Worm (Caenorhabditis elegans): ENCODE measurements around the gene clec-138.

The clec-138 gene

ce11 chrII:4597441-4597840 is 22.2 kb downstream of the clec-138 start:
- TF ChIP-seq fkh-8 (tag; optimal IDR thresholded peaks at IDR 0.05) (no peak), ama-1 (optimal IDR thresholded peaks at IDR 0.05) (no peak), tlp-1 (tag; optimal IDR thresholded peaks at IDR 0.05) (no peak), fkh-4 (tag; optimal IDR thresholded peaks at IDR 0.05; ENCODE audit: borderline replicate concordance) (no peak), aha-1 (tag; optimal IDR thresholded peaks at IDR 0.05) (no peak), ceh-82 (tag; optimal IDR thresholded peaks at IDR 0.05) (no peak), nhr-47 (tag; optimal IDR thresholded peaks at IDR 0.05) (no peak), rnt-1 (tag; optimal IDR thresholded peaks at IDR 0.05) (no peak), lsy-2 (tag; optimal IDR thresholded peaks at IDR 0.05) (no peak), hpl-2 (GFP tag; optimal IDR thresholded peaks at IDR 0.05) (no peak), efl-1 (optimal IDR thresholded peaks at IDR 0.05) (no peak), efl-1 (GFP tag; optimal IDR thresholded peaks at IDR 0.05 in 1 of 2) (no peak)

ce11 chrII:4590660-4591059 is 28.9 kb downstream of the clec-138 start:
- TF ChIP-seq pqm-1 (tag; optimal IDR thresholded peaks at IDR 0.05), result no peak
- TF ChIP-seq aly-2 (tag; optimal IDR thresholded peaks at IDR 0.05), result peak; percentile 21
- TF ChIP-seq sup-37 (GFP tag; optimal IDR thresholded peaks at IDR 0.05), result no peak

ce11 chrII:4590086-4590485 is 29.5 kb downstream of the clec-138 start:
- TF ChIP-seq aly-2 (tag; optimal IDR thresholded peaks at IDR 0.05), result no peak
- no peak for TF ChIP-seq fkh-4 (tag; optimal IDR thresholded peaks at IDR 0.05; ENCODE audit: borderline replicate concordance)
- TF ChIP-seq nhr-20 (tag; optimal IDR thresholded peaks at IDR 0.05), result no peak
- no peak for TF ChIP-seq nhr-76 (tag; optimal IDR thresholded peaks at IDR 0.05)
- no peak for TF ChIP-seq C34B4.2 (tag; optimal IDR thresholded peaks at IDR 0.05)
- TF ChIP-seq nhr-85 (tag), result no peak
- TF ChIP-seq alr-1 (tag; optimal IDR thresholded peaks at IDR 0.05; ENCODE audit: borderline replicate concordance), result no peak
- no peak for TF ChIP-seq pqm-1 (tag; optimal IDR thresholded peaks at IDR 0.05)
- no peak for TF ChIP-seq tlp-1 (tag; optimal IDR thresholded peaks at IDR 0.05)
- no peak for TF ChIP-seq nhr-28 (tag; optimal IDR thresholded peaks at IDR 0.05)
- TF ChIP-seq ztf-11 (tag; optimal IDR thresholded peaks at IDR 0.05), result no peak
- no peak for TF ChIP-seq ztf-4 (tag; optimal IDR thresholded peaks at IDR 0.05)

ce11 chrII:4585327-4585726 is 34.3 kb downstream of the clec-138 start:
- TF ChIP-seq alr-1 (tag; optimal IDR thresholded peaks at IDR 0.05; ENCODE audit: borderline replicate concordance) (no peak), ceh-88 (GFP tag; IDR thresholded peaks at IDR 0.05) (no peak), unc-98 (GFP tag; IDR thresholded peaks at IDR 0.05) (no peak), efl-1 (optimal IDR thresholded peaks at IDR 0.05) (no peak), efl-1 (GFP tag; optimal IDR thresholded peaks at IDR 0.05 in 1 of 2) (no peak), dsc-1 (tag; optimal IDR thresholded peaks at IDR 0.05) (no peak), fkh-8 (tag; optimal IDR thresholded peaks at IDR 0.05) (no peak), nhr-47 (tag; optimal IDR thresholded peaks at IDR 0.05) (no peak), fos-1 (tag; optimal IDR thresholded peaks at IDR 0.05) (no peak), unc-86 (tag; optimal IDR thresholded peaks at IDR 0.05) (no peak), xbp-1 (tag; optimal IDR thresholded peaks at IDR 0.05) (no peak), unc-30 (tag; optimal IDR thresholded peaks at IDR 0.05) (no peak), tbx-2 (tag; optimal IDR thresholded peaks at IDR 0.05) (no peak), fkh-10 (GFP tag; optimal IDR thresholded peaks at IDR 0.05) (no peak)

- TF ChIP-seq efl-1 (optimal IDR thresholded peaks at IDR 0.05) (no peak), efl-1 (GFP tag; optimal IDR thresholded peaks at IDR 0.05 in 1 of 2) (peak in 1 of 2 experiments; percentile 16), zag-1 (tag; optimal IDR thresholded peaks at IDR 0.05) (no peak), ceh-8 (GFP tag; optimal IDR thresholded peaks at IDR 0.05) (no peak), hlh-4 (tag; optimal IDR thresholded peaks at IDR 0.05) (no peak), lin-14 (GFP tag; optimal IDR thresholded peaks at IDR 0.05) (peak; percentile 39), vab-15 (tag; optimal IDR thresholded peaks at IDR 0.05) (no peak), C34B4.2 (tag; optimal IDR thresholded peaks at IDR 0.05) (no peak), tlp-1 (tag; optimal IDR thresholded peaks at IDR 0.05) (no peak), lin-39 (tag; optimal IDR thresholded peaks at IDR 0.05) (no peak), ama-1 (optimal IDR thresholded peaks at IDR 0.05) (no peak), egl-13 (tag; optimal IDR thresholded peaks at IDR 0.05) (no peak), Y116A8C.19 (tag; optimal IDR thresholded peaks at IDR 0.05; ENCODE audit: borderline replicate concordance) (no peak), F16B12.6 (tag; optimal IDR thresholded peaks at IDR 0.05) (no peak), sup-37 (GFP tag; optimal IDR thresholded peaks at IDR 0.05) (no peak), C04F5.9 (tag; optimal IDR thresholded peaks at IDR 0.05) (no peak), efl-3 (GFP tag; optimal IDR thresholded peaks at IDR 0.05) (no peak), pax-3 (tag; optimal IDR thresholded peaks at IDR 0.05) (no peak)
Measured at ce11 chrII:4584313-4584712, 35.3 kb downstream of the clec-138 start.
